Fruit fly (Drosophila melanogaster) ovary, adult (tissue): ENCODE measurements around the gene CG32036.
A peak's percentile ranks its signal among the peaks of the same experiment; 100 is the strongest.

ENCODE experiments used
- CG17801 ChIP-seq: fragments of 200-800 bp; optimal IDR thresholded peaks from 2 replicates; lab custom pipeline; 2019; ENCODE audit warnings: missing biosample characterization, mild to moderate bottlenecking, missing genetic modification characterization, moderate library complexity; ENCODE audit not compliant: partially characterized antibody

The CG32036 gene

DNA sequence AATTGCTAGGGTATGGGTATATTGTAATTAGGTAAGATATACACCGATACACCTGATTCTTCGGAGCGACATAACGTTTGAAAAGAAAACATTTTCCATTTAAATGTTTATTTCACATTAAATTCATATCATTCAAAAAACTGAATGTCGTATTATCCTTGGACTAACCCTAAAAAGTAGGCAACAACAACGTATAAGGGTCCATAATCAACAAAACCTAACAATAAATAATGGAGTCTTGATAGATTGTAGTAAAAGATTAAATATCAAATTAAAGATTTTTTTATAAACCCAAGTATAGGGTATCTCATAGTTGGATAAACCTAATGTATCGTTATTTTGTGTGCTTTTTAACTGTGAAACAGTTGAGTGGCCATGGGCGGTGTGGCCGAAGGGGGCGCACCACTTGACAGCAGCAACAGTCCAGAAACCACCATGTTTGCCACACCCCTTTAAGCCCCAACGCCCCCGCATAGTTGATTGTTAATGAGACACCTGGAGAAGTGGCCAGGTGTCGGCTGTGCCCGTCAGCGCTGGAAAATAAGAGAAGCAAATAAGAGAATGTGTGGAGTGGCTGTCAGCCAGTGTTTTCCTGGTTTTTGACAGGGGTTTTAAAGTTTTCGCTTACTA, 20.7 kb downstream of the CG32036 start:
- TF ChIP-seq CG17801 (GFP tag; lab: Kevin White, UChicago) = no peak

DNA sequence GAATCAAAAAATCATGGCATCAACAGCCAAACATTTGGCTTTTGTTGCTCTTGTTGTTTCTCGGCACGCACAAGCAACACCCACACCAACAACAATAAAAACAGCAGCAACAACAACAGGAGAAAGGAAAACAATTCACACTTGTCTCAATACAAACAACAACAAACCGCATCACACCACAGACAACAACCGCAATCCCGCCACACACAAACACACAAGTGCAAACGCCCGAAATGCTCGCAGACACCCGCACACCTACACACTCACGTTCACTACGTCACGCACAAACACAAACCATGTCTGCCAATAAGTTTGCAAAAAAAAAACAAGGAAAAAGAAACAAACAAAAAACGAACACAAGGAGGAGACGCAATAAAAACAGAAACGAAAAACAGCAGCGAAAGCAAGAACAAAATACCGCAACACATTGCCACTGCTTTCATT, 21.2 kb downstream of the CG32036 start:
- no peak for TF ChIP-seq CG17801 (GFP tag; lab: Kevin White, UChicago)

DNA sequence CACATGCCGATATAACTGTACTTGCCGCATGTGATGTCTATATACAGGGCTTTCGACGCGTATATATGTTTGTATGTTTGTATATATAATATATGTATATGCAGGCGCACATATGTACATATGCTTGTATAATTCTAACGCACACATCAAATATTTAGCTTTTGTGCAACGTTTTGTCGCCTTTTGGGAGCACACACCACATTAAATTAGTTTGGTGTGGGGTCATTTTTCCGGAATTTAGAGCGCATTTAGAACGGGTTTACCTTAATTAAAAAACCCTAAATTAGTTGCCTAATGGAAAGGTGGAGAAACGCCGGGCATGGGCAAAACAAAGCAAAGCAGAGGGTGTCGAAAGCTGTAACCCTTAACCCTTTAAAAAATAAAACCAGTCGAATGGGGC, 21.8 kb downstream of the CG32036 start:
- no peak for TF ChIP-seq CG17801 (GFP tag; lab: Kevin White, UChicago)

DNA sequence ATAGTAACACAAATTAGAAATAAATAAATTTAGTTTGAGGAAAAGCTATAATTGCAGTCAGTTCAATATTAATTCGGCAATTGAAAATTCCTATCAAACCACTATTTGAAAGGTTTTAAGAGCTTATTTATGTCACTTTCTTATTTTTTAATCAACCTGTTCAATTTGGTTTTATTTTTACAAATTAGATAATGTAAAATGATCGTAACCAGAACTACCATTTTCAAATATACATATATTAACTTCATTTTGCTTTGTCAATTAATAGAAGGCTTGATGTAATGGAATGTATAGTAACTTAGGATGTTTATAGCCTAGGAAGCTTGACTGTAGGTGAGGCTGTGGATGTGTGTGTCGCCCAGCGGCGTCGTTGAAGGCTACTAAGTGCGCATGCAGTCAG, 22.4 kb downstream of the CG32036 start:
- no peak for TF ChIP-seq CG17801 (GFP tag; lab: Kevin White, UChicago)

DNA sequence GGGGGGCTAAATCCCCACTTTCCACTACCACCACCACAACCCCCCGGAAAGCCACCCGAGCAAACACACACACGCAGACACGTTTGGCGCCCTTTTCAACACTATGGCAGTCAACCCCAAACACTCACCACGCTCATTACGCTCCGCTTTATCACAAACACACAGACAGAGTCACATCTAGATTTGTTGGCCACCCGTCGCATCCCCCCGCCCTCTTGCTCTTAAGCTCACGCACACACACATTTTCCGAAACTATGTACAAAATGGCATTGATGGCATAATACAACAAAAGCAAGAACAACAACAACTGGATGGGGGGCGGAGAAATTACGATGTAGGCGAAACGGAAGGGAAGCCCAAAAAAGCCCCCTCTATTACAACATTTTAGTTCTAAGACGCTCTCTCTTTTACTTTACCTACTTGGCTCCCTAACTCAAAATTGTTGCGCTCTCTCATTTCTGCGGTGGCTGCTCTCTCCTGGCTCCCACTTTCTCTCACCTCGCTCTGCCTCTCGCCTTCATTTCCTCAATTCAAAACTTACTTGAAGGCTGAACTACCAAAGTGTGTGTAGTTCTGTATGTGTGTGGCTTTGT, 23.3 kb downstream of the CG32036 start:
- TF ChIP-seq CG17801 (GFP tag; lab: Kevin White, UChicago) = no peak

DNA sequence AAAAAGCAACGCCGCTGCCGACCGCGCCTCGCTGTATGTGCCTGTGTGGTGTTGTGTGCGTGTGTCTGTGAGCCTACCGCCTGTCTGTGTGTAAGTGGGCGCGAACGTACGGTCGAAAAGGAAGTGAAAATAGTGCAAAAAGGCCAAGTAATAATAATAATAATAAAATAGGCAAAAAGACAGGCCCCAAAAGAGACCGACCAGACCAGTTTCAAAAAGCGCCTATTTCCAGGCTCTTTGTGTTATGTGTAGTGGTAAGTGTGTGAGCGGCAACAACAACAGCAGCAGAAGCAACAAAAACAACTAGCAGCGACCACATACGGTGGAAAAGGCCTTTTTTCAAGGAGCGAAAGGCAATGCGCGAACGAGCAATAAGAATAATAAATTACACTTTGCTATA, 26.2 kb downstream of the CG32036 start:
- no peak for TF ChIP-seq CG17801 (GFP tag; lab: Kevin White, UChicago)

DNA sequence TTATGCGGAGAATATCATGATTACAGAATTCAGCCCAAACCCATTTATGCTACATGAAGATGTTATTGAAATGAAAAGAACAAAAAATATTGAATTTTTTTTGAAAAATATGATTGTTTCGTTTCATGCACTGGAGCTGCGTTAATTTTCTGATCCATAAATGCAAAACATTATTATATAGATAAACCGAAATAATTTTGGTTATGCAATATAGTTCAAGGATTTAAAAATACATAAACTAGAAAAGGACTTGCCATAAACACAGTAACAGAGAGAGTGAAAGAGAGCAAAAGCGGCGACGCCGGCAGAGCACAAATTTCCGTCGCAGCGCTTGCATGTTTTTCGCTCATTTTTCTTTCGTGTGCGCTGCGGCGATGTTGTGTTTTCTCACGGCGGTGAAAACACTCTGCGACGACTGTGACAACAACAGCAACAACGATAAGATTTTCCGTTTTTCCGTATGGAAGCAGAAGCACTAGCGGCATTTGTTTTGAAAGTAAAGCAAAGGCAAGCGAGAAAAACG, 26.7 kb downstream of the CG32036 start:
- TF ChIP-seq CG17801 (GFP tag; lab: Kevin White, UChicago) = peak; percentile 89

DNA sequence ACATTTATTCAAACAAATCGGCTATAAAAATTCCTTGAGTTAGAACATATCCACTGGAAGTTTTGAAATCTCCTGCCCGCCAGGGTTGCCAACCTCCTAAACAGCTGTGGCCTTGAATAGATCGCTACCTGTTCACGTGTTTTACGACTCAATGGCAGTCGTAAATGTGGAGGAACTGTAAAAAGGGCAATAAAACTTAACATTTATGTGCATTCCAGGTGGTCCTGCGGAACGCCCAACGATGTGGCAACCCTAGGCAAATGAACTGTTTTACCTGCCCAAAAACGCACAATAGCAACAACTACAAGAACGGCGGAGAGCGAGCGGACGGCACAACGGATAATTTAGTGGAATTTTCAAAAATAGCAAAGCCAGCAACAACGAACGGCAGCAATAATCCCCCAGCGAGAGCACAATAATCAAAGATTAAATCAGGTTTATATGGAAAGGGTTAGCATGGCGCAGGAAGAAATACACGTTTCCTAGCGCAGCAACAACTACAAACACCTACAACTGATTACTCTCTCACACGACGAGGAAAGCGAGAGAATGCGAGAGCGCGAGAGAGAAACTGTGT, 27.3 kb downstream of the CG32036 start:
- TF ChIP-seq CG17801 (GFP tag; lab: Kevin White, UChicago) = no peak

DNA sequence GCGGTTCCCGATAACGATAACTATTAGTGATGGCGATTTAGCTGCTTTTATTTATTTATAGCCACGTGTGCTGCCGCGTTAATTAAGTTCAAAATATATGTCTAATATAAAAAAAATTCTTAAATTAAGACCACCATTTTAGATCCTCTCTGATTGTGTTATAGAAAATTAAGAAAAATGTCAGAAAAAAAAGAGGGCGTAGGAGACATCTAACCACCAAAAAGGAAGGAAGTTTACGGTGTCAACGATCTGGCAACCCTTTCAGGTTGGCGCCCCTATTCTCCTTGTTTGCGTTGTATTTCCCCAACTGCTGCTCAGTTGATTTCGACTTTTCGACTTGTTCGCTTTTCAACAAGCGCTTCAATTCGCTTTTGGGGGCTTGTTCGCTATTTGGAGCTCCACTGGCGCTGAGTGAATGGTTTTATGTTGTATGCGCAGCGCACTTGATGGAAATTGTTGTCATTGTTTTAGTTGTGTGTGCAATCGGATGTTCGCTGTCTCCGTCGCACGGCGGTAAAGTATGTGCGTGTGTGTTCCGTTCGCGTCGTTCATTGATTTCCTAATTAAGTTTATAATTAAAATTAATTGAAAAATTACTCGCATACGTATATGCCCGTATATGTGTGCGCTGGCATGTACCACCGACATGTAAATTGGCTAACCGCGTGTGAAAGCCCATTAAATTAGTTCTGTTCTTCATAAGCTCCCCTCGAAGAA, 28.1 kb downstream of the CG32036 start, which contains the start of the genes CG3434 and CG44838:
Gene CG3434 (minus strand): TSS at position 25 of the 717 bp plus-strand sequence.
Gene CG44838 (plus strand): TSS at position 276 of the 717 bp plus-strand sequence.
- TF ChIP-seq CG17801 (GFP tag; lab: Kevin White, UChicago) = peak; percentile 82

DNA sequence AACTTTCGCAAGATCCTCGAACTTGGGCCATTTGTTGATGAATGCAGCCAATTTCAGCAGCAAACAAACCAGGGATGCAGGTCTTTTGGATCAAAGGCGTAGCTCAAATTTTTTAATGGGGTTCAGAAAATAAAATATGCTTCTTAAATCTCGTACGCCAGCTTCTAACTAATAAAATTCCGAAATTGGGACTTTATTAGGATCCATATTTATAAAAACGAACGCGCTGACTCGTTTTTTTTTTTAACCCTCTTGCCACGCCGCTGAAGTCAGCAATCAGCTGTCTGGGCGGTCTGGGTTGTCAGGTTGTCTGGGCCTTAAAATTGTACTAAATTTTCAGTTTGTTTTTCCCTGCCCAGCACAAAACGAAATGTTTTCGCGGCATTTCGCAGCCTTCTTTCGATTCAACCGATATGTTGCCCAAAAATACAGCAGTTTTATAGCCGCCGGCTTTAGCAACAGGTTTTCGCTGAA, 31.4 kb downstream of the CG32036 start, which contains the start of gene CG3437:
Gene CG3437 (minus strand): TSS at position 51 of the 474 bp plus-strand sequence.
- peak; percentile 94 for TF ChIP-seq CG17801 (GFP tag; lab: Kevin White, UChicago)

DNA sequence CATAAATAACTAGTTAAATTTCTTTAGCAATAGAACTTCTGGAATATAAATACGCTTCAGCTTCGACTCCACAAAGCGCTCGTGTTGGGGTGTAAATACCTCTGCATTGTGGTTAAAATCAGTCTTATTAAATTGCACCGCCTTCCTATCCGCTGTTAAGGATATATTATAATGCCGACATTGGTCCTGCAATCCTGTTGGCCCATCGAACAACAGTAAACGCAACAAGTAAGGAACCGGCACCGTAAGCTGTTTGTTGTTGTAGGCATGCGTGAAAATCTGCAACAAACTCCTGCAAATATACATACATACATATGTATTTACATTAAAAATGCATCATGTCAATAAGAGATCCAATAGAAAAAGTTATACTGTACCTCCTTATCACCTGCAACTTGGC, 32.6 kb downstream of the CG32036 start:
- no peak for TF ChIP-seq CG17801 (GFP tag; lab: Kevin White, UChicago)

DNA sequence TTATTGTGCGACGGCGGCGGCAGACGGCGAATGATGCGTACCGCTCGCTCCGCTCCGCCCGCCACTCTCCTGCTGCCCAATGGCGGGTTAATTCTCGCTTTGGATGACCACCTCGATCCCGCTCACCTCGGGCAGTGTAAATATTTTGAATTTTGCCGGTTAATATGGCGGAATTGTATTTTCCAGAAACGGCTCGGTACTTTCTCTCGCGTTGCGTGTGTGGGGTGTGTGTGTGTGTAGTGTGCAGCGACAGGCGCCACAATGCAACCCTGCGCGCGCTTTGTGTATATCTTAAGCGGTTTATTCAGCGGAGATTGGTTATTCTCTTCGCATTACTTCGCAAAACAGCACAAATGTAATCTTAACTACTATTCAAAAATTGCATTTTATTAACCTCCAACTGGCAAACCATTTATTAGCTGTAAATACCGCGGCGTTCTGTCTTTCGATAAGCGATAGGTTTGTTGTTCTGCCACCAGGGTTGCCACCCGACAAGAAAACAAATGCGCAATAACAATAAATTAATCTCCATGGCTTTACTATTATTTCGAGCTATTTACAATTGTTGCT, 33.1 kb downstream of the CG32036 start, which contains the start of the genes phol and CG3552:
Gene phol (minus strand): TSS at position 463 of the 570 bp plus-strand sequence.
Gene CG3552 (plus strand): TSS at position 500 of the 570 bp plus-strand sequence.
- TF ChIP-seq CG17801 (GFP tag; lab: Kevin White, UChicago) = peak; percentile 9

DNA sequence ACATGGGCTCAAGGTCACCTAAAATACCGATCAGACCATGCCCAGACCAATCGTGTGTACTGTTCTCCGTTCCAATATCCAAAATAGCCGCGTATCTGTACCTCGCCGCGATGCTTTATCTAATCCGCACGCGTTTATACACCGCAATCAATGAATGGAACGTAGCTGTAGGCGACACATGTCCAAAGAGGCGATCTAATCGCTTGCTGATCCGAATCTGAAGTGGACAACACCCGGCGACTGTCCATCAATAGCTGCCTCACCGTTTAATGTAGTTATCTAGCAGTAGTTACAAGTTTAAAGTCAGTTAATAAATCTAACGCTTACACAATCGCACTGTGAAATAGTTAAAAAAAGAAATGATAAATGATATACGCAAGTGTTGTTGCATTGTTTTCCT, 36.6 kb downstream of the CG32036 start:
- no peak for TF ChIP-seq CG17801 (GFP tag; lab: Kevin White, UChicago)

DNA sequence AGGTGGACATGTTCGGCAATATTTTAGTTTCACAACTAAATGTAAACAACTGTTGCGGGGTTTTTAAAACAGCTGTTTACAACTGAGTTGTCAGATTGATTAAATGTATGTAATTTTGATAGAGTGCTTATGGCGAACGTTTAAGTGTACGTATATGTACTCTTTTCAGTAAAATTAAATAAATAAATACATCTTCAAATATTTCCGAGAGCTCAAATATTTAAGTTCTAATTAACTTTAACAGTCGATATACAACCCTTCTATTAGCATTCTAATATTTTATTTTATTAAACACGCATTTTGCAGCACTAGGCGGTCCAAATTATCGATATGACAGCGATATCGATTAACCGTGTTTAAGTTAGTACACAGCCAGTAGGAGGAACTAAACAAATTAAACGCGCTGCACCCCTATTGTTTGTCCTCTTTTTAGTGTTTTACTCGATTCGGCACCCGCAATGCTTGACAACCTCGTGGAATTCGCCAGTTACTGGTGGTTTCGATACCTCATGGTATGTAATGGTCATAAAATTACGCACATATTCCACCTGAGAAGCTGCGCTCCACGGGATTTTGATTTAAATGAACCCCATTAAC, 37.4 kb downstream of the CG32036 start, which contains the start of the genes CG3448 and ghi:
Gene CG3448 (minus strand): TSS at position 51 of the 597 bp plus-strand sequence.
Gene ghi (plus strand): TSS at position 355 of the 597 bp plus-strand sequence.
- TF ChIP-seq CG17801 (GFP tag; lab: Kevin White, UChicago) = peak; percentile 73
